Worm (Caenorhabditis elegans) whole organism, L1 larva: ENCODE results near the gene oac-11.

Source experiments
- C04F5.9 ChIP-seq: sonication (generic microtip); optimal IDR thresholded peaks from 2 replicates; lab custom pipeline; 2016; ENCODE audit warnings: missing genetic modification characterization, missing compliant biosample characterization
- C16A3.4 ChIP-seq: fragments of 150-350 bp; optimal IDR thresholded peaks from 2 replicates; lab custom pipeline; 2014; ENCODE audit warnings: missing biosample characterization, missing genetic modification characterization
- aly-2 ChIP-seq: fragments of 150-350 bp; optimal IDR thresholded peaks from 2 replicates; lab custom pipeline; 2014; ENCODE audit warnings: missing biosample characterization, missing genetic modification characterization
- ama-1 ChIP-seq: fragments of 150-350 bp; optimal IDR thresholded peaks from 2 replicates; lab custom pipeline; 2014
- blmp-1 ChIP-seq: fragments of 150-350 bp; optimal IDR thresholded peaks from 2 replicates; lab custom pipeline; 2014; ENCODE audit warnings: missing biosample characterization, missing genetic modification characterization
- ceh-63 ChIP-seq: fragments of 200-800 bp; sonication (Bioruptor generic); optimal IDR thresholded peaks from 2 replicates; lab custom pipeline; 2018; ENCODE audit warnings: mild to moderate bottlenecking, missing genetic modification characterization, missing compliant biosample characterization
- ceh-8 ChIP-seq: fragments of 200-800 bp; sonication (Bioruptor generic); optimal IDR thresholded peaks from 2 replicates; lab custom pipeline; 2018; ENCODE audit warnings: mild to moderate bottlenecking, missing genetic modification characterization, moderate library complexity, missing compliant biosample characterization
- efl-1 ChIP-seq, 4 experiments: fragments of 150-350 bp; optimal IDR thresholded peaks in 3 of 4; peaks in 1 of 4; 1 replicate in 1 of 4; 2 replicates in 3 of 4; lab custom pipeline; 2014; ENCODE audit warnings: missing biosample characterization in 2 of 4, missing genetic modification characterization in 2 of 4, missing genetic modification reagents in 2 of 4
- elt-3 ChIP-seq, 6 experiments: fragments of 150-350 bp in 1 of 6; sonication (generic microtip); optimal IDR thresholded peaks; 2 replicates each; lab custom pipeline; 2017 to 2018; ENCODE audit warnings: missing biosample characterization in 6 of 6, missing genetic modification characterization in 6 of 6, inconsistent platforms in 1 of 6
- fkh-8 ChIP-seq: sonication (generic microtip); optimal IDR thresholded peaks from 2 replicates; lab custom pipeline; 2016; ENCODE audit warnings: mild to moderate bottlenecking, missing genetic modification characterization, missing compliant biosample characterization
- hpl-2 ChIP-seq: fragments of 150-350 bp; optimal IDR thresholded peaks from 2 replicates; lab custom pipeline; 2014; ENCODE audit warnings: missing biosample characterization, missing genetic modification reagents, missing genetic modification characterization
- lin-13 ChIP-seq: fragments of 150-350 bp; optimal IDR thresholded peaks from 2 replicates; lab custom pipeline; 2014; ENCODE audit warnings: missing biosample characterization, missing genetic modification reagents, missing genetic modification characterization
- lin-35 ChIP-seq, 2 experiments: fragments of 150-350 bp; optimal IDR thresholded peaks; 2 replicates each; lab custom pipeline; 2014; ENCODE audit warnings: missing biosample characterization in 2 of 2, missing genetic modification characterization in 2 of 2, missing genetic modification reagents in 2 of 2
- lin-39 ChIP-seq: fragments of 150-350 bp; optimal IDR thresholded peaks from 2 replicates; lab custom pipeline; 2014; ENCODE audit warnings: missing biosample characterization, missing genetic modification reagents, missing genetic modification characterization
- lir-3 ChIP-seq: sonication (generic microtip); optimal IDR thresholded peaks from 2 replicates; lab custom pipeline; 2016; ENCODE audit warnings: mild to moderate bottlenecking, missing genetic modification characterization, moderate library complexity, missing compliant biosample characterization; ENCODE audit not compliant: poor library complexity
- mab-9 ChIP-seq: fragments of 200-800 bp; sonication (Bioruptor generic); IDR thresholded peaks from 2 replicates; pipeline ENCODE4 v1.3.6; 2022; ENCODE audit warnings: missing genetic modification reagents, missing genetic modification characterization, missing compliant biosample characterization
- nhr-19 ChIP-seq: fragments of 200-800 bp; sonication (Bioruptor generic); conservative IDR thresholded peaks from 2 replicates; pipeline ENCODE4 v1.3.6; 2022; ENCODE audit warnings: missing genetic modification characterization, missing compliant biosample characterization
- nhr-20 ChIP-seq: sonication (generic microtip); optimal IDR thresholded peaks from 2 replicates; lab custom pipeline; 2016; ENCODE audit warnings: mild to moderate bottlenecking, missing genetic modification characterization, missing compliant biosample characterization
- nhr-237 ChIP-seq: fragments of 150-350 bp; optimal IDR thresholded peaks from 2 replicates; lab custom pipeline; 2014; ENCODE audit warnings: missing biosample characterization, missing genetic modification characterization
- nhr-76 ChIP-seq: sonication (generic microtip); optimal IDR thresholded peaks from 2 replicates; lab custom pipeline; 2017; ENCODE audit warnings: missing biosample characterization, missing genetic modification characterization
- nhr-77 ChIP-seq: fragments of 150-350 bp; optimal IDR thresholded peaks from 2 replicates; lab custom pipeline; 2014; ENCODE audit warnings: missing biosample characterization, missing genetic modification characterization
- nhr-85 ChIP-seq: sonication (generic microtip); peaks from one replicate; lab custom pipeline; 2016; ENCODE audit warnings: missing genetic modification characterization, inconsistent platforms, missing compliant biosample characterization
- nhr-90 ChIP-seq: sonication (generic microtip); optimal IDR thresholded peaks from 2 replicates; lab custom pipeline; 2016; ENCODE audit warnings: mild to moderate bottlenecking, missing genetic modification characterization, missing compliant biosample characterization; ENCODE audit not compliant: poor library complexity
- pax-3 ChIP-seq: fragments of 200-800 bp; sonication (Bioruptor generic); optimal IDR thresholded peaks from 2 replicates; lab custom pipeline; 2018; ENCODE audit warnings: mild to moderate bottlenecking, missing genetic modification characterization, moderate library complexity, missing compliant biosample characterization
- sup-37 ChIP-seq: fragments of 200-800 bp; sonication (Bioruptor generic); optimal IDR thresholded peaks from 2 replicates; lab custom pipeline; 2018; ENCODE audit warnings: mild to moderate bottlenecking, missing genetic modification characterization, missing compliant biosample characterization
- swsn-7 ChIP-seq: sonication (generic microtip); optimal IDR thresholded peaks from 2 replicates; lab custom pipeline; 2016; ENCODE audit warnings: missing genetic modification characterization, missing compliant biosample characterization
- unc-130 ChIP-seq: fragments of 150-350 bp; optimal IDR thresholded peaks from 2 replicates; lab custom pipeline; 2017; ENCODE audit warnings: missing biosample characterization, missing genetic modification characterization, inconsistent platforms
- vab-15 ChIP-seq: sonication (generic microtip); optimal IDR thresholded peaks from 2 replicates; lab custom pipeline; 2017; ENCODE audit warnings: missing genotype, mild to moderate bottlenecking, missing genetic modification characterization, missing compliant biosample characterization
- xbp-1 ChIP-seq: sonication (generic microtip); optimal IDR thresholded peaks from 2 replicates; lab custom pipeline; 2016; ENCODE audit warnings: missing genetic modification characterization, missing compliant biosample characterization

The oac-11 gene

DNA sequence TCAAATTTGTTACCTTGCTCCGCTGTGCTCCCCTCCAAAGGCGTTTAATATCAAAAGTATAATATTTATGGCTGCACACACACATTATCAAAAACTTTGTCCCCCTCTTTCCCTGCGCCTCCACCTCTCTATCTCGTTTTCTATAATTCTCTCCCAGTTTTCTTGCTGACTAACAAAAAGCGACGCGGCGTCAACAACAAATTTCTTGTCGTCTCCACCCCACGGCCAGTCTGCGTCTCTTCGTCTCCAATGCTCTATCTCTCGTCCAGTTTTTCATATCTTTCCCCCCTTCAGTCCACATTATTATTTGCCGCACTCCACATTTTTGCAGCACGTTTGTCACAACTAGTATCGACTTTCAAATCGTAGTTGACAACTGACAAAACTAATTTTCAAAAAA, 50.2 kb downstream of the oac-11 start (continued):
- TF ChIP-seq unc-130 (tag; lab: Kevin White, UChicago): no peak
- no peak for TF ChIP-seq sup-37 (GFP tag; lab: Kevin White, UChicago)
- no peak for TF ChIP-seq nhr-76 (tag; lab: Kevin White, UChicago)
- no peak for TF ChIP-seq lin-39 (tag; lab: Kevin White, UChicago)
- TF ChIP-seq lir-3 (tag; lab: Kevin White, UChicago): no peak
- TF ChIP-seq nhr-85 (tag; lab: Kevin White, UChicago): peak; percentile 47
- no peak for TF ChIP-seq ama-1 (lab: Kevin White, UChicago)
- TF ChIP-seq lin-35 (GFP tag; optimal IDR thresholded peaks at IDR 0.05; lab: Kevin White, UChicago): peak; percentile 44 to 46
- TF ChIP-seq blmp-1 (tag; lab: Kevin White, UChicago): peak; percentile 20
- no peak for TF ChIP-seq nhr-77 (tag; lab: Kevin White, UChicago)
- no peak for TF ChIP-seq aly-2 (tag; lab: Kevin White, UChicago)

DNA sequence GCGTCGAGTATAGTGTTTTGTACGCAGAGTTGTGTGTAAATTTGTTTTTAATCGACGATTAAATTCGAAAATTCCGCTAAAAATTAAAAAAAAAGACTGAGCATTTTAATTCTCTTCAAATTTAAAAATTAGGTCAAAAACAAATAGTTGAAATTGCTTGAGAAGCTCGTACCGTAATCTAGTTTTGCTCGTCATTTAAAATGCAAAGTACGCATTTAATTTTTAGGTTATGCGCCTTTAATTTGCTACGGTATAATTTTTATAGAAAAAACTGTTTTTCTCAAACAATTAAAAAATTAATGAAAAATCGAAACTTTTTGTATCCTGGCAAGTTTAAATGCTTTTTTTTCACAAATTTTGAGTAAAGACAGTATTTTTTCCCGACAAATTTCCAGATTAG, 52.1 kb downstream of the oac-11 start:
- TF ChIP-seq fkh-8 (no peak), lin-13 (GFP tag; lab: Kevin White, UChicago) (no peak), efl-1 (optimal IDR thresholded peaks at IDR 0.05; lab: Kevin White, UChicago) (no peak), efl-1 (GFP tag; optimal IDR thresholded peaks at IDR 0.05 in 1 of 2; lab: Kevin White, UChicago) (no peak), elt-3 (tag; optimal IDR thresholded peaks at IDR 0.05; lab: Kevin White, UChicago) (no peak), nhr-237 (tag; lab: Kevin White, UChicago) (no peak), pax-3 (tag; lab: Kevin White, UChicago) (no peak), nhr-90 (no peak), nhr-19 (no peak), vab-15 (no peak), lin-35 (GFP tag; optimal IDR thresholded peaks at IDR 0.05; lab: Kevin White, UChicago) (no peak), C04F5.9 (tag; lab: Kevin White, UChicago) (no peak), C16A3.4 (tag; lab: Kevin White, UChicago) (no peak), swsn-7 (tag; lab: Kevin White, UChicago) (no peak), ceh-8 (GFP tag; lab: Kevin White, UChicago) (no peak), nhr-20 (no peak), xbp-1 (tag; lab: Kevin White, UChicago) (no peak), hpl-2 (GFP tag; lab: Kevin White, UChicago) (no peak), ama-1 (lab: Kevin White, UChicago) (no peak), ceh-63 (GFP tag; lab: Kevin White, UChicago) (no peak), mab-9 (GFP tag; lab: Robert Waterston, UW) (no peak)
